Fruit fly (Drosophila melanogaster) whole organism, embryonic: ENCODE results near the gene Sec10.

Source experiments
- Blimp-1 ChIP-seq: fragments of 200-800 bp; sonication (Bioruptor generic); optimal IDR thresholded peaks from 3 replicates; lab custom pipeline; 2018; ENCODE audit warnings: missing biosample characterization, missing genetic modification characterization, mild to moderate bottlenecking, moderate library complexity, missing genetic modification reagents
- CG10209 ChIP-seq: fragments of 200-800 bp; sonication (Bioruptor generic); optimal IDR thresholded peaks from 3 replicates; lab custom pipeline; 2017; ENCODE audit warnings: missing biosample characterization, mild to moderate bottlenecking, missing genetic modification characterization, missing genetic modification reagents
- CG10274 ChIP-seq: fragments of 200-800 bp; sonication (Bioruptor generic); optimal IDR thresholded peaks from 3 replicates; lab custom pipeline; 2017; ENCODE audit warnings: missing biosample characterization, mild to moderate bottlenecking, missing genetic modification characterization
- CG10366 ChIP-seq: fragments of 200-800 bp; sonication (Bioruptor generic); IDR thresholded peaks from 2 replicates; pipeline ENCODE4 v1.3.6; 2022; ENCODE audit warnings: missing biosample characterization, missing genetic modification characterization
- CG10431 ChIP-seq: fragments of 200-800 bp; sonication (Bioruptor generic); optimal IDR thresholded peaks from 3 replicates; lab custom pipeline; 2018; ENCODE audit warnings: missing biosample characterization, mild to moderate bottlenecking, missing genetic modification characterization
- CG12769 ChIP-seq: fragments of 200-800 bp; sonication (Bioruptor generic); optimal IDR thresholded peaks from 2 replicates; lab custom pipeline; 2019; ENCODE audit warnings: missing biosample characterization, mild to moderate bottlenecking, missing genetic modification characterization, moderate library complexity
- CG14710 ChIP-seq: fragments of 200-800 bp; sonication (Bioruptor generic); optimal IDR thresholded peaks from 3 replicates; lab custom pipeline; 2019; ENCODE audit warnings: missing biosample characterization, mild to moderate bottlenecking, missing genetic modification characterization, moderate library complexity
- CG15601 ChIP-seq: fragments of 200-800 bp; sonication (Bioruptor generic); optimal IDR thresholded peaks from 3 replicates; lab custom pipeline; 2019; ENCODE audit warnings: missing biosample characterization, mild to moderate bottlenecking, missing genetic modification characterization, moderate library complexity
- CG16815 ChIP-seq: fragments of 200-800 bp; sonication (Bioruptor generic); optimal IDR thresholded peaks from 3 replicates; lab custom pipeline; 2017; ENCODE audit warnings: missing biosample characterization, mild to moderate bottlenecking, missing genetic modification characterization
- CG16863 ChIP-seq: fragments of 200-800 bp; sonication (Bioruptor generic); optimal IDR thresholded peaks from 3 replicates; lab custom pipeline; 2016; ENCODE audit warnings: missing biosample characterization, missing genetic modification characterization
- CG17361 ChIP-seq: fragments of 200-800 bp; sonication (Bioruptor generic); IDR thresholded peaks from 3 replicates; pipeline ENCODE4 v1.3.6; 2022; ENCODE audit warnings: missing biosample characterization, missing genetic modification characterization
- CG2116 ChIP-seq: fragments of 200-800 bp; sonication (Bioruptor generic); optimal IDR thresholded peaks from 3 replicates; lab custom pipeline; 2018; ENCODE audit warnings: missing biosample characterization, mild to moderate bottlenecking, missing genetic modification characterization
- CG30403 ChIP-seq: fragments of 200-800 bp; sonication (Bioruptor generic); optimal IDR thresholded peaks from 3 replicates; lab custom pipeline; 2016; ENCODE audit warnings: missing biosample characterization, missing genetic modification characterization
- CG34376 ChIP-seq: fragments of 200-800 bp; sonication (Bioruptor generic); optimal IDR thresholded peaks from 2 replicates; lab custom pipeline; 2018; ENCODE audit warnings: missing biosample characterization, mild to moderate bottlenecking, missing genetic modification characterization
- CG6689 ChIP-seq: fragments of 200-800 bp; sonication (Bioruptor generic); IDR thresholded peaks from 2 replicates; pipeline ENCODE4 v1.3.6; 2022; ENCODE audit warnings: missing biosample characterization, missing genetic modification characterization
- CG7786 ChIP-seq: fragments of 200-800 bp; sonication (Bioruptor generic); optimal IDR thresholded peaks from 2 replicates; lab custom pipeline; 2016; ENCODE audit warnings: missing biosample characterization, missing genetic modification characterization
- Dip3 ChIP-seq: fragments of 200-800 bp; sonication (Bioruptor generic); optimal IDR thresholded peaks from 3 replicates; lab custom pipeline; 2016; ENCODE audit warnings: missing biosample characterization, missing genetic modification characterization
- Drgx ChIP-seq: fragments of 200-800 bp; sonication (Bioruptor generic); IDR thresholded peaks from 2 replicates; pipeline ENCODE4 v1.3.6; 2022; ENCODE audit warnings: missing biosample characterization, missing genetic modification characterization
- Ets97D ChIP-seq: fragments of 200-800 bp; sonication (Bioruptor generic); optimal IDR thresholded peaks from 3 replicates; lab custom pipeline; 2016; ENCODE audit warnings: missing biosample characterization, missing genetic modification characterization
- Fer3 ChIP-seq: fragments of 200-800 bp; sonication (Bioruptor generic); optimal IDR thresholded peaks from 2 replicates; lab custom pipeline; 2018; ENCODE audit warnings: missing biosample characterization, mild to moderate bottlenecking, missing genetic modification characterization, moderate library complexity
- HmgZ ChIP-seq: fragments of 200-800 bp; sonication (Bioruptor generic); optimal IDR thresholded peaks from 2 replicates; lab custom pipeline; 2018; ENCODE audit warnings: missing biosample characterization, mild to moderate bottlenecking, missing genetic modification characterization
- Hr3 ChIP-seq: fragments of 200-800 bp; sonication (Bioruptor generic); optimal IDR thresholded peaks from 3 replicates; lab custom pipeline; 2016; ENCODE audit warnings: missing biosample characterization, missing genetic modification characterization
- Lpt ChIP-seq: fragments of >200 bp; optimal IDR thresholded peaks from 2 replicates; lab custom pipeline; 2018; ENCODE audit warnings: missing biosample characterization, missing genetic modification characterization
- Mes4 ChIP-seq: fragments of 200-800 bp; sonication (Bioruptor generic); optimal IDR thresholded peaks from 2 replicates; lab custom pipeline; 2016; ENCODE audit warnings: missing biosample characterization, missing genetic modification characterization
- Myb ChIP-seq: fragments of 200-800 bp; sonication (Bioruptor generic); optimal IDR thresholded peaks from 2 replicates; lab custom pipeline; 2016; ENCODE audit warnings: missing biosample characterization, missing genetic modification characterization
- Oaz ChIP-seq: fragments of 200-800 bp; sonication (Bioruptor generic); IDR thresholded peaks from 2 replicates; pipeline ENCODE4 v1.3.6; 2022; ENCODE audit warnings: missing biosample characterization, missing genetic modification characterization
- PHDP ChIP-seq: fragments of 200-800 bp; sonication (Bioruptor generic); optimal IDR thresholded peaks from 3 replicates; lab custom pipeline; 2018; ENCODE audit warnings: missing biosample characterization, mild to moderate bottlenecking, missing genetic modification characterization, moderate library complexity
- Scr ChIP-seq: fragments of 200-800 bp; sonication (Bioruptor generic); IDR thresholded peaks from 2 replicates; pipeline ENCODE4 v1.3.6; 2022; ENCODE audit warnings: missing biosample characterization, missing genetic modification characterization; ENCODE audit not compliant: partially characterized antibody
- Trl ChIP-seq, 3 experiments: fragments of >200 bp in 2 of 3; fragments of 200-800 bp in 1 of 3; sonication (Bioruptor generic) in 1 of 3; optimal IDR thresholded peaks; 2 replicates in 1 of 3; 3 replicates in 2 of 3; lab custom pipeline; 2016 to 2017; ENCODE audit warnings: missing biosample characterization in 1 of 3, missing genetic modification characterization in 1 of 3
- aop ChIP-seq: fragments of 200-800 bp; sonication (Bioruptor generic); IDR thresholded peaks from 2 replicates; pipeline ENCODE4 v1.3.6; 2022; ENCODE audit warnings: missing biosample characterization, missing genetic modification characterization
- chinmo ChIP-seq: fragments of 200-800 bp; sonication (Bioruptor generic); IDR thresholded peaks from 4 replicates; pipeline ENCODE4 v1.3.6; 2022; ENCODE audit warnings: missing biosample characterization, missing genetic modification characterization; ENCODE audit not compliant: partially characterized antibody
- da ChIP-seq: fragments of 200-800 bp; sonication (Bioruptor generic); optimal IDR thresholded peaks from 2 replicates; lab custom pipeline; 2016; ENCODE audit warnings: missing biosample characterization, missing genetic modification characterization
- dmrt99B ChIP-seq: fragments of 200-800 bp; sonication (Bioruptor generic); optimal IDR thresholded peaks from 2 replicates; lab custom pipeline; 2018; ENCODE audit warnings: missing biosample characterization, mild to moderate bottlenecking, missing genetic modification characterization, moderate library complexity
- dysf ChIP-seq: fragments of 200-800 bp; sonication (Bioruptor generic); IDR thresholded peaks from 3 replicates; pipeline ENCODE4 v1.3.6; 2022; ENCODE audit warnings: missing biosample characterization, missing genetic modification characterization
- eve ChIP-seq, 2 experiments: fragments of >200 bp; optimal IDR thresholded peaks; 2 replicates each; lab custom pipeline; 2017; ENCODE audit warnings: missing biosample characterization in 2 of 2, missing genetic modification characterization in 2 of 2
- hbn ChIP-seq: fragments of 200-800 bp; sonication (Bioruptor generic); IDR thresholded peaks from 2 replicates; pipeline ENCODE4 v1.3.6; 2022; ENCODE audit warnings: missing biosample characterization, missing genetic modification characterization; ENCODE audit not compliant: partially characterized antibody
- hth ChIP-seq: fragments of >200 bp; optimal IDR thresholded peaks from 2 replicates; lab custom pipeline; 2017; ENCODE audit warnings: inconsistent platforms
- lilli ChIP-seq: fragments of 200-800 bp; sonication (Bioruptor generic); optimal IDR thresholded peaks from 3 replicates; lab custom pipeline; 2016; ENCODE audit warnings: missing biosample characterization, missing genetic modification characterization
- lmd ChIP-seq: fragments of 200-800 bp; sonication (Bioruptor generic); IDR thresholded peaks from 2 replicates; pipeline ENCODE4 v1.3.6; 2022; ENCODE audit warnings: missing biosample characterization, missing genetic modification characterization
- nerfin-1 ChIP-seq: fragments of 200-800 bp; sonication (Bioruptor generic); optimal IDR thresholded peaks from 3 replicates; lab custom pipeline; 2019; ENCODE audit warnings: missing biosample characterization, mild to moderate bottlenecking, missing genetic modification characterization, moderate library complexity
- oc ChIP-seq: fragments of 200-800 bp; sonication (Bioruptor generic); optimal IDR thresholded peaks from 2 replicates; lab custom pipeline; 2018; ENCODE audit warnings: missing biosample characterization, mild to moderate bottlenecking, missing genetic modification characterization, moderate library complexity
- org-1 ChIP-seq: fragments of 200-800 bp; sonication (Bioruptor generic); optimal IDR thresholded peaks from 2 replicates; lab custom pipeline; 2017; ENCODE audit warnings: missing biosample characterization, missing genetic modification characterization
- otp ChIP-seq: fragments of 200-800 bp; sonication (Bioruptor generic); IDR thresholded peaks from 3 replicates; pipeline ENCODE4, ENCODE4 v1.3.6; 2022; ENCODE audit warnings: missing biosample characterization, missing genetic modification characterization
- pita ChIP-seq: fragments of 200-800 bp; sonication (Bioruptor generic); optimal IDR thresholded peaks from 2 replicates; lab custom pipeline; 2017; ENCODE audit warnings: missing biosample characterization, mild to moderate bottlenecking, missing genetic modification characterization
- sc ChIP-seq, 3 experiments: fragments of >200 bp in 2 of 3; fragments of 200-800 bp in 1 of 3; sonication (Bioruptor generic) in 1 of 3; optimal IDR thresholded peaks; 2 replicates in 2 of 3; 3 replicates in 1 of 3; lab custom pipeline; 2017; ENCODE audit warnings: mild to moderate bottlenecking in 1 of 3, missing biosample characterization in 1 of 3, missing genetic modification characterization in 1 of 3, missing genetic modification reagents in 1 of 3
- sens ChIP-seq: fragments of 200-800 bp; sonication (Bioruptor generic); peaks from one replicate; lab custom pipeline; 2016; ENCODE audit warnings: missing biosample characterization, missing genetic modification characterization

The Sec10 gene

dm6 chr3R:24099039-24100026 is 35.3 kb upstream of the Sec10 start (continued):
- TF ChIP-seq Drgx (GFP tag; lab: Robert Waterston, UW) (peak; percentile 81), Mes4 (GFP tag; lab: Kevin White, UChicago) (peak; percentile 50), oc (tag; lab: Kevin White, UChicago) (peak; percentile 77), hbn (GFP tag; lab: Robert Waterston, UW) (no peak), CG2116 (peak; percentile 35)

- no peak for TF ChIP-seq CG16863 (GFP tag; lab: Kevin White, UChicago)
- no peak for TF ChIP-seq aop (GFP tag; lab: Robert Waterston, UW)
- TF ChIP-seq lilli (GFP tag; lab: Kevin White, UChicago), result peak; percentile 49
- TF ChIP-seq Ets97D (GFP tag; lab: Kevin White, UChicago), result no peak
- TF ChIP-seq CG15601 (tag; lab: Kevin White, UChicago), result no peak
- no peak for TF ChIP-seq da (GFP tag; lab: Kevin White, UChicago)
- no peak for TF ChIP-seq Oaz (GFP tag; lab: Robert Waterston, UW)
- peak; percentile 55; the same call in 2 of the 3 replicates for TF ChIP-seq dysf (GFP tag; lab: Robert Waterston, UW)
- TF ChIP-seq Blimp-1 (GFP tag; lab: Kevin White, UChicago), result peak; percentile 2
- peak; percentile 47 for TF ChIP-seq Dip3 (GFP tag; lab: Kevin White, UChicago)
- no peak for TF ChIP-seq CG10209 (GFP tag; lab: Kevin White, UChicago)
- no peak for TF ChIP-seq CG30403 (GFP tag; lab: Kevin White, UChicago)
- no peak for TF ChIP-seq org-1 (GFP tag; lab: Kevin White, UChicago)
- TF ChIP-seq CG10274, result no peak
- TF ChIP-seq sc (optimal IDR thresholded peaks at IDR 0.05; lab: Kevin White, UChicago), result no peak
- no peak for TF ChIP-seq sc (GFP tag; optimal IDR thresholded peaks at IDR 0.05; lab: Kevin White, UChicago)
- TF ChIP-seq CG10431 (GFP tag; lab: Kevin White, UChicago), result no peak
- TF ChIP-seq chinmo (GFP tag; lab: Robert Waterston, UW), result no peak
- no peak for TF ChIP-seq CG14710 (tag; lab: Kevin White, UChicago)
- TF ChIP-seq PHDP (tag; lab: Kevin White, UChicago), result peak; percentile 37
- no peak for TF ChIP-seq nerfin-1 (tag; lab: Kevin White, UChicago)
- TF ChIP-seq sens (GFP tag; lab: Kevin White, UChicago), result peak; percentile 76
- TF ChIP-seq eve (GFP tag; optimal IDR thresholded peaks at IDR 0.05; lab: Kevin White, UChicago), result no peak
- no peak for TF ChIP-seq CG34376 (GFP tag; lab: Kevin White, UChicago)
- TF ChIP-seq CG6689, result no peak
- no peak for TF ChIP-seq Scr (GFP tag; lab: Robert Waterston, UW)
- peak; percentile 34; the same call in 1 of the 2 replicates for TF ChIP-seq lmd
- TF ChIP-seq Fer3 (tag; lab: Kevin White, UChicago), result peak; percentile 3
- 0 out of 3 replicates have a peak, but pooled peaks have one; percentile 21 for TF ChIP-seq CG17361
- peak; percentile 31 for TF ChIP-seq CG12769 (tag; lab: Kevin White, UChicago)
- TF ChIP-seq dmrt99B (tag; lab: Kevin White, UChicago), result peak; percentile 49
- no peak for TF ChIP-seq CG16815 (GFP tag; lab: Kevin White, UChicago)
- TF ChIP-seq HmgZ (tag; lab: Kevin White, UChicago), result no peak
- no peak for TF ChIP-seq Hr3 (GFP tag; lab: Kevin White, UChicago)
- no peak for TF ChIP-seq Lpt (GFP tag; lab: Kevin White, UChicago)
- no peak for TF ChIP-seq Trl (optimal IDR thresholded peaks at IDR 0.05; lab: Kevin White, UChicago)
- TF ChIP-seq Trl (GFP tag; optimal IDR thresholded peaks at IDR 0.05; lab: Kevin White, UChicago), result no peak
- no peak for TF ChIP-seq hth
- TF ChIP-seq CG7786 (GFP tag; lab: Kevin White, UChicago), result peak; percentile 12
- 0 out of 3 replicates have a peak, but pooled peaks have one; percentile 36 for TF ChIP-seq otp
- peak; percentile 11; the same call in 1 of the 2 replicates for TF ChIP-seq CG10366 (GFP tag; lab: Robert Waterston, UW)
- no peak for TF ChIP-seq pita (GFP tag; lab: Kevin White, UChicago)
- peak; percentile 2 for TF ChIP-seq Myb
Observed at dm6 chr3R:24100717-24101116, 33.9 kb upstream of the Sec10 start.
